Fruit fly (Drosophila melanogaster) whole organism: ENCODE measurements around the gene CG45067.

Experiments used
- CG8478 ChIP-seq: fragments of >200 bp; optimal IDR thresholded peaks from 2 replicates; lab custom pipeline; 2018; ENCODE audit warnings: inconsistent platforms
- Dll ChIP-seq: fragments of >200 bp; optimal IDR thresholded peaks from 2 replicates; lab custom pipeline; 2017
- pan ChIP-seq: fragments of >200 bp; optimal IDR thresholded peaks from 2 replicates; lab custom pipeline; 2017
- usp ChIP-seq: fragments of >200 bp; optimal IDR thresholded peaks from 2 replicates; lab custom pipeline; 2017; ENCODE audit warnings: missing biosample characterization, missing genetic modification characterization, mixed read lengths

DNA sequence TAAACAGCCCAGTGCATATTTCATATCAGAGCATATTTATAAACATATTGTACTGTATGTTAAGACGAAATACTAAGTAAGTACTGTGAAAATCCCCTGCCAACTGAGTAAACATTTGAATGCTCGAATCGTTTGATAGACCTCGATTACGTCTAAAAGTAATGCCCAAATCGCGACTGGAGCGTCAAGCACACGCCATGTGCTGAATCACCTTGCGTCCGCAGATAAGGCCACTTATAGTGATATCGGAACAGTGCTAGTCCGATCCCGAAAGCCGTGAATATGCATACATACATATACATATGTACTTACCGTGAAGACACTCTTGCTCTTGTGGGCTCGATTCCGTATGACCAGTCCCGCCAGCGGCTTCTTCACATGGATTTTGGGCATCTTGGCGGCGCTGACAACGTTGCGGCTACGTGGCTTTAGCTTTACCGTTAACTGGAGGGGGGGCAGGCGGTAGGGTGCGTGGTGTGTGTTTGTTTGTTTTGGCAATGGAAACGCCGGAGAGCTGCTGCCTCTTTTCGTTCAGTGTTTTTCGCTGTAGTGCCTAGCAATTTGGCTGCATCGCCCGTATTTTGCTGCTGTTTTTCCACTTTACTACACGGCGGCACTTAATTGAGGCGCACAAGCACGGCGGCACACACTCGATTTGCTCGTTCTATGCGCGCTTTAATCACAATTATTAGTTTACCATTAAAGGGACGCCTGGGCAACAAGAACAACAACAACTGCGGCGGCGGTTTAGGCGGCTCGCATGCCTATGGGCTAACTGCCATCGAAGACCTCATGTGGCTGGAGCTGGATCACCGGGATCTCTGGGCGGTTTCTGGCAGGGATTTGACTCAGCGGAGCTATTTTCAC lies 28.5 kb upstream of the CG45067 start:
- TF ChIP-seq usp (GFP tag; lab: Kevin White, UChicago) (no peak), pan (no peak), CG8478 (lab: Kevin White, UChicago) (no peak), Dll (lab: Kevin White, UChicago) (no peak)
